Worm (Caenorhabditis elegans): ENCODE data around the gene col-138.

col-138 gene

DNA sequence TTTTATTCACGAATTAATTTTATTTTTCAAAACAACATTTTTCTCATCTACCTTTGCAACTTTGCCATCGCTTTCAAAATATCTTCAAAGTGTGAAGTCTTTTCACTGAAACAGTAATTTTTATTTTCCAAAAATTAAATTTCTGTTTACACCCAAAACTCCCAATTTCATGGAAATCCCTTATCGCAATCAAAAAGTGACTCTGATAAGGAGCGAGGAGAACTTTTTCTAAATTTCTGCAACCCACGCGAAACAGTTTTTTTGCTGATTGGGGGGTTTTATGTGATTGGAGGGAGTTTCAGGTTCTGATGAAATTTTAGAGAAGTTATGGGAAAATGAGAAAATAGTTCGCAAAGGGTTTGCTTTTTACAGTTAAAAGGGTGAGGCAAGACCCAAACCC, 4.0 kb downstream of the col-138 start:
- TF ChIP-seq ama-1 (optimal IDR thresholded peaks at IDR 0.05), result no peak
- peak; percentile 18 for TF ChIP-seq fos-1 (tag; optimal IDR thresholded peaks at IDR 0.05)

DNA sequence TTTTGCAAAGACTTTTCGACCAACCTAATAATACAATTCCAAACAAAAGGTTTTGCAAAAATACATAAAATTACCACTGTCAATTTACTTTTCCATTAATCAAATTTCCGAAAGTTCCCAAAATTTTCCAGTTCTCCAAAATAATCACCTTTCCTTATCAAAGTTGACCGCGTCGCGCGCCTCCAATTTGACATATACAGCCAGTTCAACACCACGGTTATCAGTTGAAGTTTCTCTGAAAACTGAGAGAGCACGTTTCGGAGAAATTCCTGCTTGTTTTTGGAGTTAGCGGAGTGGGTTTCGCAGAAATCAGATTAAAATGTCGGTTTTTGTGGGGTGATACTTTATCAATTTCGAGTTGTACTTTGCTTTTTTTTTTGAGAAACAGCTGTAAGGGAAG, 4.5 kb downstream of the col-138 start:
- TF ChIP-seq nhr-77 (tag; optimal IDR thresholded peaks at IDR 0.05), result no peak
- peak; percentile 35 for TF ChIP-seq fos-1 (tag; optimal IDR thresholded peaks at IDR 0.05)

DNA sequence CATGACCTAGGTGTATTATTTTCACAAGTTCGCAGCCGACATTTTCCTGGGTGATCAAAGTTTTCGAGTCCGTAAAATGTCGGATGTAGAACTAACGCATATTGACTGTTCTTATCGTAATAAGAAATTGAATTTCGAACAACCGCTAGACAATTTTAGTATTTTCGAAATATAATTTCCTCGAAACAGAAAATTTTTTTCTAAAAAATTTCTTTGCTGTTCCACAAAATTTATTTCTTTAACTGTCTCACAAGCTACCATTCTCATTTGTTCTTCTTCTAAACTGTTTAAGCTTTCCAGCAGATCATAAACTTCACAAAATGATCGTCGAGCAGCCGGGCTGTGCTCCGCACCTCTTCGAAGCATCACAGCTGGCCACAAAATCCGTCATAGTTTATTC, 7.4 kb downstream of the col-138 start, which contains the start of gene C52D10.3:
Gene C52D10.3, plus strand, starts transcription at position 301 of the 400 bp plus-strand sequence.
- TF ChIP-seq alr-1 (tag; optimal IDR thresholded peaks at IDR 0.05), result no peak

DNA sequence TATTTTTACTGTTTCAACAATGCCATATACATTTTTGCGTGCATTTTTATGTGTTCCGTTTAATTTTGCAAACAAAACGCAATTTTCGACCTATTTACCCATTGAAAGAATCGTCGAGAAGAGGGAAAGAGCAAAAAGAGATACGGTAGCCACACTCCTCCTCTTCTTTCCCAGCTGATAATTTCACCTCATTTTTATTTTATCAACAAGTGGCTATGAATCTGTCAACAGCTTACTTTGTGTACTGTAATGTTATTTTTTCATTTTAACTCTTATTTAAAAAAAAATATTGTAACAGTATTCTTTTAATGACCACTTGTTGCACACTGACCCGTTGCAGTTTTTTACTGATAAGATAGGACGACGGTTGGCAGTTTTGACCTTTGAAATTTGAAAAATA, 8.5 kb downstream of the col-138 start:
- no peak for TF ChIP-seq nhr-12 (tag; optimal IDR thresholded peaks at IDR 0.05)
- no peak for TF ChIP-seq skn-1 (tag; optimal IDR thresholded peaks at IDR 0.05)
- no peak for TF ChIP-seq peb-1 (tag; optimal IDR thresholded peaks at IDR 0.05)
- TF ChIP-seq nhr-25 (tag; optimal IDR thresholded peaks at IDR 0.05), result no peak
- TF ChIP-seq mdl-1 (tag; optimal IDR thresholded peaks at IDR 0.05), result no peak
- no peak for TF ChIP-seq ama-1 (optimal IDR thresholded peaks at IDR 0.05)
- TF ChIP-seq nhr-11 (tag; optimal IDR thresholded peaks at IDR 0.05), result no peak
- TF ChIP-seq nhr-10 (tag; optimal IDR thresholded peaks at IDR 0.05), result no peak
- no peak for TF ChIP-seq sma-3 (GFP tag; optimal IDR thresholded peaks at IDR 0.05)
- no peak for TF ChIP-seq lsy-2 (tag; optimal IDR thresholded peaks at IDR 0.05)
- TF ChIP-seq F13H6.1 (tag; optimal IDR thresholded peaks at IDR 0.05), result no peak
- TF ChIP-seq fos-1 (tag; optimal IDR thresholded peaks at IDR 0.05), result no peak
- TF ChIP-seq egl-27 (tag; optimal IDR thresholded peaks at IDR 0.05), result no peak
- TF ChIP-seq snpc-4 (tag; optimal IDR thresholded peaks at IDR 0.05), result no peak
- no peak for TF ChIP-seq aly-2 (tag; optimal IDR thresholded peaks at IDR 0.05)
- no peak for TF ChIP-seq nhr-77 (tag; optimal IDR thresholded peaks at IDR 0.05)
- no peak for TF ChIP-seq alr-1 (tag; optimal IDR thresholded peaks at IDR 0.05)
- no peak for TF ChIP-seq ceh-16 (tag; optimal IDR thresholded peaks at IDR 0.05)
- TF ChIP-seq Y55F3AM.14 (GFP tag; optimal IDR thresholded peaks at IDR 0.05), result no peak
- no peak for TF ChIP-seq sem-4 (tag; optimal IDR thresholded peaks at IDR 0.05)

DNA sequence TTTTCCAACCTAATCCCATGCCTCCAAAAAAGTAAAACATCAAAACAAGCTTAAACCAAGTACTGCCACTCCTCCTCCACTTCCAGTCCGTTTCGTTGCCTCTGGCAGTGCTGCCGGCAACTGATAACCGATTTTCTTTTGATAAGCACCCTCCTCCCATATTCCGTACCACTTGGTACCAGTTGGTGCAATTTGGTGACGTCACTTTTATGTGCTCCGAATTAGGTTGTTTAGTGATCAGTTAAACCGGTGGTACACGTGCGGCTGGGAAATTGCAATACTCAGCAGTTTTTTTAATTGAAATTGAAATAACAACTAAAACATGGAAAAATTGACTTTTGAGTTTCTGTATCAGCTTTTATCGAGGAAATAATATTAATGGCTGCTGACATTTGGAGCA, 9.4 kb downstream of the col-138 start:
- TF ChIP-seq nhr-21 (tag; optimal IDR thresholded peaks at IDR 0.05), result no peak
- TF ChIP-seq ztf-4 (tag; optimal IDR thresholded peaks at IDR 0.05), result no peak
- no peak for TF ChIP-seq nhr-23 (tag; optimal IDR thresholded peaks at IDR 0.05)
- no peak for TF ChIP-seq aly-2 (tag; optimal IDR thresholded peaks at IDR 0.05)
- no peak for TF ChIP-seq ztf-1 (GFP tag; conservative IDR thresholded peaks at IDR 0.05)
- TF ChIP-seq crh-2 (tag; optimal IDR thresholded peaks at IDR 0.05), result peak; percentile 45
- peak; percentile 16 for TF ChIP-seq F13H6.1 (tag; optimal IDR thresholded peaks at IDR 0.05)
- TF ChIP-seq fos-1 (tag; optimal IDR thresholded peaks at IDR 0.05), result peak; percentile 83
- TF ChIP-seq unc-55 (GFP tag; optimal IDR thresholded peaks at IDR 0.05), result no peak
- no peak for TF ChIP-seq nhr-129 (tag; optimal IDR thresholded peaks at IDR 0.05)
- no peak for TF ChIP-seq sem-4 (tag; optimal IDR thresholded peaks at IDR 0.05)
- TF ChIP-seq nhr-6 (tag; optimal IDR thresholded peaks at IDR 0.05), result no peak
- TF ChIP-seq ceh-82 (tag; optimal IDR thresholded peaks at IDR 0.05), result no peak
- TF ChIP-seq mdl-1 (tag; optimal IDR thresholded peaks at IDR 0.05), result peak in 1 of 2 experiments; percentile 30
- no peak for TF ChIP-seq zag-1 (tag; optimal IDR thresholded peaks at IDR 0.05)
- TF ChIP-seq ama-1 (optimal IDR thresholded peaks at IDR 0.05), result no peak
- peak; percentile 12 for TF ChIP-seq gmeb-1 (tag; optimal IDR thresholded peaks at IDR 0.05)
- TF ChIP-seq C34F6.9 (tag; optimal IDR thresholded peaks at IDR 0.05), result no peak
- no peak for TF ChIP-seq snpc-4 (tag; optimal IDR thresholded peaks at IDR 0.05)
- peak; percentile 31 for TF ChIP-seq sma-3 (GFP tag; optimal IDR thresholded peaks at IDR 0.05)
- TF ChIP-seq lsy-2 (tag; optimal IDR thresholded peaks at IDR 0.05), result no peak
- TF ChIP-seq alr-1 (tag; optimal IDR thresholded peaks at IDR 0.05), result no peak
- TF ChIP-seq nhr-10 (tag; optimal IDR thresholded peaks at IDR 0.05), result no peak
- TF ChIP-seq R02D3.7 (tag; optimal IDR thresholded peaks at IDR 0.05), result no peak
- TF ChIP-seq egl-27 (tag; optimal IDR thresholded peaks at IDR 0.05), result no peak
- no peak for TF ChIP-seq elt-3 (tag; optimal IDR thresholded peaks at IDR 0.05)
- TF ChIP-seq lin-39 (tag; optimal IDR thresholded peaks at IDR 0.05), result no peak
- TF ChIP-seq nhr-11 (tag; optimal IDR thresholded peaks at IDR 0.05), result no peak
- peak; percentile 80 for TF ChIP-seq sma-9 (GFP tag; optimal IDR thresholded peaks at IDR 0.05)
- no peak for TF ChIP-seq sma-9 (tag; optimal IDR thresholded peaks at IDR 0.05)
- TF ChIP-seq nhr-25 (tag; optimal IDR thresholded peaks at IDR 0.05), result no peak

Measured in whole organism, L2 larva.